Worm (Caenorhabditis elegans): ENCODE results near the gene rpi-1.

Gene rpi-1

DNA sequence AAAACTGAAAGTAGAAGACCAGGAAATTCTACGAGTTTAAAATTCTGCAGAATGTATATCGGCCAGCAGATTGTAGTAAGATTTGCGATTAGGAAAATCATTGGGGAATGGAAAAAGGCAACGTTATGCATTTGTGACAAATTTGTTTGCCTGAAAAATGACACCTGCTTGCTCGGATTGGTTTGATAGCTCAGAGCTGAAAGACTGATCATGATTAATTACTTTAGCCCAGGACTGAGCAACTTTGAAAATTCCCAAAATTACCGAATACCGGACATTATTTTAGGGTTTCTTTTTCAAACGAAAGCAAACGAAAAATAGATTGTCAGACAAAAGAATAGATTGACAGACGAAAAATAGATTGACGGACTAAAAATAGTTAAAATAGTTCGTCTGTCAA, 22.3 kb upstream of the rpi-1 start, which contains the start of gene sre-47:
Gene sre-47, minus strand, starts transcription at position 101 of the 400 bp plus-strand sequence.
- TF ChIP-seq W03F9.2 (tag; optimal IDR thresholded peaks at IDR 0.05) (no peak), dao-5 (tag; optimal IDR thresholded peaks at IDR 0.05) (no peak), him-1 (tag; optimal IDR thresholded peaks at IDR 0.05) (no peak)

ce11 chrII:13982923-13983322, 20.7 kb upstream of the rpi-1 start, which contains the start of the genes Y39G8B.13 and Y39G8B.10:
Gene Y39G8B.13, minus strand, starts transcription at chrII:13983047.
Gene Y39G8B.10, minus strand, starts transcription at chrII:13983115.
- no peak for TF ChIP-seq him-1 (tag; optimal IDR thresholded peaks at IDR 0.05)

DNA sequence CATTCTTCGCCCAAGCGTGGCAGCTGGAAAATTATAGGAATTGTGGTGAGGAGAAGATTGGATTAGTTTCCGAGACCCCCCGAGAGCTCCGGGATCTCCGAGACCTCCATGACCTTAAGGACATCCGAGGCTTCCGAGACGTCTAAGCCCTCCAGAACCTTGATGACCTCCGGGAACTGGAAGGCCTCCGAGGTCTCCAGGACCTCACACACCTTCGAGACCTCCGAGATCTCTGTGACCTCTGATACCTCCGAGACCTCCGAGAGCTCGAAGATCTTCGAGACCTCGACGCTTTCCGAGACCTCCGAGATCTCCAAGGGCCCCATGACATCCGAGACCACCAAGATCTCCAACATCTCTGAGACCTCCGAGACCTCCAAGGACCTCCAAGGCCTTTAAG, 20.0 kb upstream of the rpi-1 start:
- no peak for TF ChIP-seq dao-5 (tag; optimal IDR thresholded peaks at IDR 0.05)
- TF ChIP-seq W03F9.2 (tag; optimal IDR thresholded peaks at IDR 0.05) = no peak
- TF ChIP-seq him-1 (tag; optimal IDR thresholded peaks at IDR 0.05) = no peak

DNA sequence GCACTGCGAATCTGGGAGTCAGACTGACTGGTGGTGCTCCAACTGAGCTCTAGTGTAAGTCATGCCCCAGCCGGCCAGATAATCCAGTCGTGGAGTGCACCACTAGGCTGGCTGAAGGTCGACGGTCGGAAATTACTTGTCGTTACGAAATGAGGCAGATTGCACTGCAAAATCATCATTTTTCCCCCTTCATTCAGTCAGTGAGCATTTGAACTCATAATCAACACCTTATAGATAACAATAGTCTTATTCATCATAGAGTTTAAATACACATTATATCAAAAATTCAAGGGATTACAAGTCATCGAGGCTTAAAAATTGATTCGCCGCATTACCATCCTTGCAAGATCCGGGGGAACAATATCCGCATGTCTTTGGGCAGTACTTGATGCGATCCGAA, 19.6 kb upstream of the rpi-1 start:
- TF ChIP-seq W03F9.2 (tag; optimal IDR thresholded peaks at IDR 0.05) (no peak), him-1 (tag; optimal IDR thresholded peaks at IDR 0.05) (no peak), dao-5 (tag; optimal IDR thresholded peaks at IDR 0.05) (no peak)

DNA sequence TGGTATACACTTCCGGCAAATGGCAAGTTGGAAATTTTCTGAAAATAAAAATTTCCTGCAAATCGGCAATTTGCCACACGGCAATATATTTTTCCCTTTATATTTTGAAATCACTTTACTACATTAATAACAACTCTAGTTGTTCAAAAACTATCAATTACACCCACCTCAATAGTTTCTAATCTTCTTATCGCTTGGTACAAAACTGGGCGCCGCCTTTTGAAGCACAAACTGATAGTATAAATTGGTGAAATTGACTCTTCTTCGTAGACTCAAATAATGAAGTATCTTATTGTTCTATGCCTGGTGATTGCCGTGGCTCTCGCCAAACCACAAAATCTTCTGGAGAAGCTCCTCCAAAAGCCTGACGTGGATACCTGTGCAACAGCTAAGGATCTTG, 18.9 kb upstream of the rpi-1 start, which contains the start of gene Y39G8B.9:
Gene Y39G8B.9, plus strand, starts transcription at position 269 of the 400 bp plus-strand sequence.
- no peak for TF ChIP-seq dao-5 (tag; optimal IDR thresholded peaks at IDR 0.05)
- TF ChIP-seq him-1 (tag; optimal IDR thresholded peaks at IDR 0.05) = no peak
- no peak for TF ChIP-seq W03F9.2 (tag; optimal IDR thresholded peaks at IDR 0.05)

ce11 chrII:13979833-13980513, 17.8 kb upstream of the rpi-1 start, which contains the start of gene sre-48:
Gene sre-48, minus strand, starts transcription at chrII:13979883.
- no peak for TF ChIP-seq W03F9.2 (tag; optimal IDR thresholded peaks at IDR 0.05)
- TF ChIP-seq dao-5 (tag; optimal IDR thresholded peaks at IDR 0.05) = no peak

- no peak for TF ChIP-seq dao-5 (tag; optimal IDR thresholded peaks at IDR 0.05)
- no peak for TF ChIP-seq him-1 (tag; optimal IDR thresholded peaks at IDR 0.05)
- TF ChIP-seq W03F9.2 (tag; optimal IDR thresholded peaks at IDR 0.05) = no peak
Measured at ce11 chrII:13977701-13978100, 15.5 kb upstream of the rpi-1 start.

- TF ChIP-seq dao-5 (tag; optimal IDR thresholded peaks at IDR 0.05) = no peak
- TF ChIP-seq him-1 (tag; optimal IDR thresholded peaks at IDR 0.05) = no peak
- no peak for TF ChIP-seq W03F9.2 (tag; optimal IDR thresholded peaks at IDR 0.05)
Measured at ce11 chrII:13976161-13976560, 13.9 kb upstream of the rpi-1 start, which contains the start of gene Y39G8B.2. Gene Y39G8B.2, minus strand, starts transcription at chrII:13976221.

ce11 chrII:13974136-13974535, 11.9 kb upstream of the rpi-1 start:
- no peak for TF ChIP-seq W03F9.2 (tag; optimal IDR thresholded peaks at IDR 0.05)
- no peak for TF ChIP-seq dao-5 (tag; optimal IDR thresholded peaks at IDR 0.05)
- no peak for TF ChIP-seq him-1 (tag; optimal IDR thresholded peaks at IDR 0.05)

DNA sequence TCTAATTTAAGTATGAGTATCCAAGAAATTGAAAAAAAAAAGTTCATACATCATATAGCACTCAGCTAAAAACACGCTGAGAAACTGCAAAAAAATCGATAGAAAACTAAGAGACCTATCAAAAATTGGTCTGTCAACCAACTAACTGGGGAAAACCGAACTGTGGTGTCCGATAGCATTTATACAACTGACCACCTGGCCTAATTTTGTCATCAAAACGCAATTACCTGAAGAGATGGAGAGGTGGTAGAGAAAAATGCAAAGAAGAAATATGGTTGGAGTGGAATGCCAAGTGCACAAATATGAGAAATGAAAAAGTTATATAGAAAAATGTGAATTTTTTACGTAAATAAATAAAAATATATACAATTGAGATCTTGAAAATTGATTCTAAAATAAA, 11.3 kb upstream of the rpi-1 start, which contains the start of gene Y39G8B.1:
Gene Y39G8B.1, minus strand, starts transcription at position 299 of the 400 bp plus-strand sequence.
- no peak for TF ChIP-seq him-1 (tag; optimal IDR thresholded peaks at IDR 0.05)
- peak; percentile 27 for TF ChIP-seq W03F9.2 (tag; optimal IDR thresholded peaks at IDR 0.05)
- TF ChIP-seq dao-5 (tag; optimal IDR thresholded peaks at IDR 0.05) = no peak

DNA sequence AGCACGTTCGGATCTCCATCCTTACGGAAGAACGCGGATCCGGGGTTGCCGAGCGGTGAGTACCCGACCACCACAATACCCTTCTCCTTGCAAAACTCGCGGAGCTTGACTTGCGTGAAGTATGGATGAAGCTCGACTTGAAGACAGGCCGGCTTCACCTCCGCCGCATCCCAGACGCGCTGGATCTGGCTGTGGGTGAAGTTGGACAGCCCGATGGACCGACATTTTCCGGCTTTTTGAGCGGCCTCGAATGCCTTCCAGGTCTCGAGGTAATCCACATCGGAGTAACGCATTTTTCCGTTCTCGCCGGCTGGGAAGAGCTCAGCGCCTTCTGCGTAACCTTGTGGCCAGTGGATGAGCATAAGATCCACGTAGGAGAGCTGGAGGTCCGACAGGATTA, 10.0 kb upstream of the rpi-1 start:
- no peak for TF ChIP-seq dao-5 (tag; optimal IDR thresholded peaks at IDR 0.05)
- TF ChIP-seq W03F9.2 (tag; optimal IDR thresholded peaks at IDR 0.05) = no peak
- TF ChIP-seq him-1 (tag; optimal IDR thresholded peaks at IDR 0.05) = no peak

ce11 chrII:13968979-13969378, 6.8 kb upstream of the rpi-1 start, which contains the start of gene sre-43:
Gene sre-43, minus strand, starts transcription at chrII:13969079.
- TF ChIP-seq dao-5 (tag; optimal IDR thresholded peaks at IDR 0.05) = no peak
- no peak for TF ChIP-seq him-1 (tag; optimal IDR thresholded peaks at IDR 0.05)
- no peak for TF ChIP-seq W03F9.2 (tag; optimal IDR thresholded peaks at IDR 0.05)

DNA sequence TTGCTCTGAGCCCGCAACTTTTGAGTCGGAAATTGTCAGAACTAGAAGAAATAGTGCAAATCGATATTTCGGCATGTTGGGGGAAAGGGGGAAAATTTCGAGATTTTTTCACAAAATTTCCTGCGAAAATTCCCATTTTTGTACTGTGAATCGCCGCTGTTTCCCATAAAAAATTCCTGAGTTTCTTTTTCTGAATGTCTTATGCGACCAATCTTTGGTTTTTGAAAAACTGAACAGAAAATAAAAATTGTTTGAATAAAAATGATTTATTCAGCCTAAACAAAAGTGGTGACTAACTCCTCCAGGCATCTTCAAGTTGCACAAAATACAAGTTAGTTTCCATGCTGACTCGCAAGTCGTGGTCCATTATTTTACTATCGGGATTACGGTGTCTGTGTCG, 4.0 kb upstream of the rpi-1 start, which contains the start of gene W07G1.7:
Gene W07G1.7, minus strand, starts transcription at position 101 of the 400 bp plus-strand sequence.
- no peak for TF ChIP-seq W03F9.2 (tag; optimal IDR thresholded peaks at IDR 0.05)
- TF ChIP-seq him-1 (tag; optimal IDR thresholded peaks at IDR 0.05) = no peak
- TF ChIP-seq dao-5 (tag; optimal IDR thresholded peaks at IDR 0.05) = no peak

DNA sequence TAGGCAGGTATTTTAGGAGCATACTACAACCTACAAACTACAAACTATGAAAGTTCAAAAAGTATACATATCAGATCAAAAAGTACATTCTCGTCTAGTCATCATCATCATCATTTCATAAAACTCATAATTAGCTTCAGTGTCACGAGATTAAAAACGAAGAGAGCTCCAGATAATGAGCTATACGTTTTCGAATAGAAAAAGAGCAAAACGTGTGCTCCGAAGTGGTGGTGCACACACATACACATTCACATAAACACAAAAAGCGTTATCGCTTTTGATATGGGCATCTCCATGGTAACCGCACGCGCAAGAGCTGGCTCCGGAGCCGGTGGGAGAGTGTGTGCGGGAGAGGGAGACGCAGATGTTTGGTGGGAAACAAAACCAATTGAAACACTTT, 2.1 kb upstream of the rpi-1 start:
- TF ChIP-seq him-1 (tag; optimal IDR thresholded peaks at IDR 0.05) (no peak), W03F9.2 (tag; optimal IDR thresholded peaks at IDR 0.05) (no peak)

DNA sequence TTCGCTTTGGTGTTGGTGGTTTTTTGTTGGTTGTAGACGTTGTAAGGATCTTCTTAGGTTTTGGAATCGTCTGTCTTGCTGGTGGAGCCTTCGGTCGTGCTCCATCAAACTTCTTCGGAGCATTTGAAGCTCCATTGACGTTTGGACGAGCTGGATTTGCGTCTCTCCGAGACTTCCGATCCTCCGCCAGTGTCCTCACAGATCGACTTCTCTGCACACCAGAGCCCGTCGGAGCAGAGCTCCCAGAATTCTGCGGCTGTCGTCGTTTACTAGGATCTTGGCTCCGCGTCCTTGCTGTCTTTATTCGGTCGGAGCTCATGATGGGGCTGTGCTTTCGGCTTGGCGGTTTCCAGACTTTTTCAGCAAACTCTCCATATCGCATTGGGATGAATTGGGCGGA, 652 bp downstream of the rpi-1 start:
- TF ChIP-seq W03F9.2 (tag; optimal IDR thresholded peaks at IDR 0.05) (no peak), dao-5 (tag; optimal IDR thresholded peaks at IDR 0.05) (no peak), him-1 (tag; optimal IDR thresholded peaks at IDR 0.05) (no peak)

All from whole organism, L4/young adult.